Fruit fly (Drosophila melanogaster) whole organism, embryonic: ENCODE data around the gene CG7367.

Experiments
- Atf-2 ChIP-seq: fragments of 200-800 bp; sonication (Bioruptor generic); optimal IDR thresholded peaks from 2 replicates; lab custom pipeline; 2016; ENCODE audit warnings: missing biosample characterization, missing genetic modification characterization
- B-H2 ChIP-seq: fragments of 200-800 bp; sonication (Bioruptor generic); optimal IDR thresholded peaks from 2 replicates; lab custom pipeline; 2018; ENCODE audit warnings: missing biosample characterization, mild to moderate bottlenecking, missing genetic modification characterization
- CG12236 ChIP-seq: fragments of 200-800 bp; sonication (Bioruptor generic); optimal IDR thresholded peaks from 2 replicates; lab custom pipeline; 2016; ENCODE audit warnings: missing biosample characterization, missing genetic modification characterization
- CG12659 ChIP-seq: fragments of 200-800 bp; sonication (Bioruptor generic); optimal IDR thresholded peaks from 3 replicates; lab custom pipeline; 2017; ENCODE audit warnings: mild to moderate bottlenecking, missing biosample characterization, missing genetic modification reagents, missing genetic modification characterization
- CG15011 ChIP-seq: fragments of 200-800 bp; sonication (Bioruptor generic); optimal IDR thresholded peaks from 3 replicates; lab custom pipeline; 2018; ENCODE audit warnings: missing biosample characterization, mild to moderate bottlenecking, missing genetic modification characterization
- CG15601 ChIP-seq: fragments of 200-800 bp; sonication (Bioruptor generic); optimal IDR thresholded peaks from 3 replicates; lab custom pipeline; 2019; ENCODE audit warnings: missing biosample characterization, mild to moderate bottlenecking, missing genetic modification characterization, moderate library complexity
- CG17568 ChIP-seq: fragments of 200-800 bp; sonication (Bioruptor generic); optimal IDR thresholded peaks from 2 replicates; lab custom pipeline; 2018; ENCODE audit warnings: missing biosample characterization, mild to moderate bottlenecking, missing genetic modification characterization, moderate library complexity
- CG18262 ChIP-seq: fragments of 200-800 bp; optimal IDR thresholded peaks from 3 replicates; lab custom pipeline; 2019; ENCODE audit warnings: missing biosample characterization, mild to moderate bottlenecking, missing genetic modification characterization, moderate library complexity
- CG2120 ChIP-seq: fragments of 200-800 bp; sonication (Bioruptor generic); optimal IDR thresholded peaks from 3 replicates; lab custom pipeline; 2016; ENCODE audit warnings: missing biosample characterization, missing genetic modification characterization
- CG2129 ChIP-seq: fragments of 200-800 bp; sonication (Bioruptor generic); IDR thresholded peaks from 2 replicates; pipeline ENCODE4 v1.3.6; 2022; ENCODE audit warnings: missing biosample characterization, missing genetic modification characterization; ENCODE audit not compliant: partially characterized antibody
- CG31224 ChIP-seq: fragments of 200-800 bp; sonication (Bioruptor generic); IDR thresholded peaks from 2 replicates; pipeline ENCODE4 v1.3.6; 2022; ENCODE audit warnings: missing biosample characterization, missing genetic modification characterization
- CG33557 ChIP-seq: fragments of 200-800 bp; sonication (Bioruptor generic); optimal IDR thresholded peaks from 2 replicates; lab custom pipeline; 2019; ENCODE audit warnings: missing biosample characterization, mild to moderate bottlenecking, missing genetic modification characterization, moderate library complexity
- CG3847 ChIP-seq: fragments of 200-800 bp; sonication (Bioruptor generic); IDR thresholded peaks from 2 replicates; pipeline ENCODE4 v1.3.6; 2022; ENCODE audit warnings: missing biosample characterization, missing genetic modification characterization
- CG4820 ChIP-seq: fragments of 200-800 bp; sonication (Bioruptor generic); optimal IDR thresholded peaks from 3 replicates; lab custom pipeline; 2016; ENCODE audit warnings: missing biosample characterization, missing genetic modification characterization
- CG4854 ChIP-seq: fragments of 200-800 bp; sonication (Bioruptor generic); optimal IDR thresholded peaks from 2 replicates; lab custom pipeline; 2016; ENCODE audit warnings: missing biosample characterization, missing genetic modification characterization, inconsistent platforms
- CG5953 ChIP-seq: fragments of 200-800 bp; sonication (Bioruptor generic); IDR thresholded peaks from 2 replicates; pipeline ENCODE4 v1.3.6; 2022; ENCODE audit warnings: missing biosample characterization, missing genetic modification characterization
- CG8478 ChIP-seq: fragments of >200 bp; optimal IDR thresholded peaks from 2 replicates; lab custom pipeline; 2018
- CG8765 ChIP-seq: fragments of 200-800 bp; sonication (Bioruptor generic); IDR thresholded peaks from 2 replicates; pipeline ENCODE4 v1.3.6; 2022; ENCODE audit warnings: missing biosample characterization, missing genetic modification characterization
- CTCF ChIP-seq: fragments of 200-800 bp; sonication (Bioruptor generic); optimal IDR thresholded peaks from 2 replicates; lab custom pipeline; 2017; ENCODE audit warnings: missing biosample characterization, mild to moderate bottlenecking, missing genetic modification characterization, moderate library complexity
- CrebB ChIP-seq: fragments of 200-800 bp; sonication (Bioruptor generic); optimal IDR thresholded peaks from 3 replicates; lab custom pipeline; 2018; ENCODE audit warnings: missing biosample characterization, mild to moderate bottlenecking, missing genetic modification characterization
- E2f1 ChIP-seq: fragments of 200-800 bp; sonication (Bioruptor generic); IDR thresholded peaks from 2 replicates; pipeline ENCODE4 v1.3.6; 2022; ENCODE audit warnings: missing biosample characterization, missing genetic modification characterization
- HmgD ChIP-seq: fragments of 200-800 bp; sonication (Bioruptor generic); optimal IDR thresholded peaks from 3 replicates; lab custom pipeline; 2016; ENCODE audit warnings: missing biosample characterization, missing genetic modification characterization
- MTF-1 ChIP-seq: fragments of 200-800 bp; sonication (Bioruptor generic); optimal IDR thresholded peaks from 2 replicates; lab custom pipeline; 2018; ENCODE audit warnings: missing biosample characterization, mild to moderate bottlenecking, missing genetic modification characterization, borderline replicate concordance
- Pdp1 ChIP-seq, 2 experiments: fragments of 200-800 bp; sonication (Bioruptor generic); optimal IDR thresholded peaks; 3 replicates each; lab custom pipeline; 2016; ENCODE audit warnings: missing biosample characterization in 2 of 2, missing genetic modification characterization in 2 of 2, mild to moderate bottlenecking in 1 of 2, moderate library complexity in 1 of 2
- Sry-δ ChIP-seq: fragments of 200-800 bp; sonication (Bioruptor generic); optimal IDR thresholded peaks from 2 replicates; lab custom pipeline; 2016; ENCODE audit warnings: missing biosample characterization, missing genetic modification characterization
- aop ChIP-seq: fragments of 200-800 bp; sonication (Bioruptor generic); IDR thresholded peaks from 2 replicates; pipeline ENCODE4 v1.3.6; 2022; ENCODE audit warnings: missing biosample characterization, missing genetic modification characterization
- ap ChIP-seq: fragments of 200-800 bp; sonication (Bioruptor generic); IDR thresholded peaks from 2 replicates; pipeline ENCODE4 v1.3.6; 2022; ENCODE audit warnings: missing biosample characterization, missing genetic modification characterization
- chif ChIP-seq, 2 experiments: fragments of 200-800 bp; sonication (Bioruptor generic); optimal IDR thresholded peaks; 3 replicates each; lab custom pipeline; 2016; ENCODE audit warnings: missing biosample characterization in 2 of 2, missing genetic modification characterization in 2 of 2
- da ChIP-seq: fragments of 200-800 bp; sonication (Bioruptor generic); optimal IDR thresholded peaks from 2 replicates; lab custom pipeline; 2016; ENCODE audit warnings: missing biosample characterization, missing genetic modification characterization
- dan ChIP-seq: fragments of 200-800 bp; sonication (Bioruptor generic); IDR thresholded peaks from 2 replicates; pipeline ENCODE4 v1.3.6; 2022; ENCODE audit warnings: missing biosample characterization, missing genetic modification characterization
- dimm ChIP-seq: fragments of 200-800 bp; sonication (Bioruptor generic); IDR thresholded peaks from 2 replicates; pipeline ENCODE4 v1.3.6; 2022; ENCODE audit warnings: missing biosample characterization, missing genetic modification characterization
- dmrt99B ChIP-seq: fragments of 200-800 bp; sonication (Bioruptor generic); optimal IDR thresholded peaks from 2 replicates; lab custom pipeline; 2018; ENCODE audit warnings: missing biosample characterization, mild to moderate bottlenecking, missing genetic modification characterization, moderate library complexity
- exex ChIP-seq: fragments of 200-800 bp; sonication (Bioruptor generic); optimal IDR thresholded peaks from 4 replicates; lab custom pipeline; 2018; ENCODE audit warnings: missing biosample characterization, mild to moderate bottlenecking, missing genetic modification characterization, moderate library complexity
- fd102C ChIP-seq: fragments of 200-800 bp; sonication (Bioruptor generic); optimal IDR thresholded peaks from 2 replicates; lab custom pipeline; 2018; ENCODE audit warnings: missing biosample characterization, mild to moderate bottlenecking, missing genetic modification characterization, moderate library complexity
- gro ChIP-seq: fragments of 200-800 bp; sonication (Bioruptor generic); optimal IDR thresholded peaks from 2 replicates; lab custom pipeline; 2016; ENCODE audit warnings: missing biosample characterization, missing genetic modification characterization
- gsb-n ChIP-seq: fragments of 200-800 bp; sonication (Bioruptor generic); optimal IDR thresholded peaks from 3 replicates; lab custom pipeline; 2018; ENCODE audit warnings: missing biosample characterization, mild to moderate bottlenecking, missing genetic modification characterization
- ken ChIP-seq: fragments of 200-800 bp; sonication (Bioruptor generic); IDR thresholded peaks from 3 replicates; pipeline ENCODE4 v1.3.6; 2022; ENCODE audit warnings: missing biosample characterization, missing genetic modification characterization
- lmd ChIP-seq: fragments of 200-800 bp; sonication (Bioruptor generic); IDR thresholded peaks from 2 replicates; pipeline ENCODE4 v1.3.6; 2022; ENCODE audit warnings: missing biosample characterization, missing genetic modification characterization
- lov ChIP-seq, 2 experiments: fragments of 200-800 bp in 1 of 2; fragments of >200 bp in 1 of 2; sonication (Bioruptor generic) in 1 of 2; IDR thresholded peaks in 1 of 2; optimal IDR thresholded peaks in 1 of 2; 2 replicates in 1 of 2; 3 replicates in 1 of 2; pipeline versions ENCODE4 v1.3.6 to Lab custom; 2017 to 2022; ENCODE audit warnings: missing biosample characterization in 1 of 2, missing genetic modification characterization in 1 of 2
- nerfin-1 ChIP-seq: fragments of 200-800 bp; sonication (Bioruptor generic); optimal IDR thresholded peaks from 3 replicates; lab custom pipeline; 2019; ENCODE audit warnings: missing biosample characterization, mild to moderate bottlenecking, missing genetic modification characterization, moderate library complexity
- otp ChIP-seq: fragments of 200-800 bp; sonication (Bioruptor generic); IDR thresholded peaks from 3 replicates; pipeline ENCODE4, ENCODE4 v1.3.6; 2022; ENCODE audit warnings: missing biosample characterization, missing genetic modification characterization
- phol ChIP-seq: fragments of 200-800 bp; sonication (Bioruptor generic); optimal IDR thresholded peaks from 3 replicates; lab custom pipeline; 2018; ENCODE audit warnings: missing biosample characterization, mild to moderate bottlenecking, missing genetic modification characterization, moderate library complexity
- pita ChIP-seq: fragments of 200-800 bp; sonication (Bioruptor generic); optimal IDR thresholded peaks from 2 replicates; lab custom pipeline; 2017; ENCODE audit warnings: missing biosample characterization, mild to moderate bottlenecking, missing genetic modification characterization
- sim ChIP-seq: fragments of 200-800 bp; sonication (Bioruptor generic); IDR thresholded peaks from 2 replicates; pipeline ENCODE4 v1.3.6; 2022; ENCODE audit warnings: missing biosample characterization, missing genetic modification characterization
- stwl ChIP-seq: fragments of 200-800 bp; sonication (Bioruptor generic); optimal IDR thresholded peaks from 3 replicates; lab custom pipeline; 2018; ENCODE audit warnings: missing biosample characterization, mild to moderate bottlenecking, missing genetic modification characterization, moderate library complexity
- tll ChIP-seq, 2 experiments: fragments of 200-800 bp in 1 of 2; fragments of >200 bp in 1 of 2; sonication (Bioruptor generic) in 1 of 2; optimal IDR thresholded peaks; 2 replicates each; lab custom pipeline; 2017 to 2019; ENCODE audit warnings: missing biosample characterization in 2 of 2, missing genetic modification characterization in 2 of 2, mild to moderate bottlenecking in 1 of 2, moderate library complexity in 1 of 2
- unc-4 ChIP-seq: fragments of 200-800 bp; sonication (Bioruptor generic); IDR thresholded peaks from 2 replicates; pipeline ENCODE4 v1.3.6; 2022; ENCODE audit warnings: missing biosample characterization, missing genetic modification characterization; ENCODE audit not compliant: partially characterized antibody
- wek ChIP-seq: fragments of 200-800 bp; sonication (Bioruptor generic); optimal IDR thresholded peaks from 3 replicates; lab custom pipeline; 2018; ENCODE audit warnings: missing biosample characterization, mild to moderate bottlenecking, missing genetic modification characterization, moderate library complexity
- zen2 ChIP-seq: fragments of 200-800 bp; sonication (Bioruptor generic); IDR thresholded peaks from 3 replicates; pipeline ENCODE4 v1.3.6; 2022; ENCODE audit warnings: missing biosample characterization, missing genetic modification characterization; ENCODE audit not compliant: partially characterized antibody

CG7367 gene

dm6 chr2L:8042645-8043281, 3.2 kb upstream of the CG7367 start, which contains the start of gene RpL36A (continued):
- TF ChIP-seq aop (GFP tag; lab: Robert Waterston, UW): no peak
- TF ChIP-seq dmrt99B: no peak
- TF ChIP-seq CrebB (tag; lab: Kevin White, UChicago): peak; percentile 84
- no peak for TF ChIP-seq lov (optimal IDR thresholded peaks at IDR 0.05; lab: Kevin White, UChicago)
- peak; percentile 76; the same call in 2 of the 3 replicates for TF ChIP-seq lov (GFP tag; IDR thresholded peaks at IDR 0.05; lab: Robert Waterston, UW)
- no peak for TF ChIP-seq stwl
- TF ChIP-seq ap (GFP tag; lab: Robert Waterston, UW): no peak
- peak; percentile 40 for TF ChIP-seq Atf-2 (GFP tag; lab: Kevin White, UChicago)
- peak; percentile 42 for TF ChIP-seq CTCF (GFP tag; lab: Kevin White, UChicago)
- TF ChIP-seq CG3847 (GFP tag; lab: Robert Waterston, UW): peak; percentile 50
- peak; percentile 73 for TF ChIP-seq unc-4 (GFP tag; lab: Robert Waterston, UW)
- TF ChIP-seq ken (GFP tag; lab: Robert Waterston, UW): peak; percentile 69
- TF ChIP-seq phol: peak; percentile 41
- no peak for TF ChIP-seq CG4854
- no peak for TF ChIP-seq CG4820 (GFP tag; lab: Kevin White, UChicago)
- peak; percentile 81 for TF ChIP-seq B-H2 (GFP tag; lab: Kevin White, UChicago)
- TF ChIP-seq nerfin-1 (tag; lab: Kevin White, UChicago): peak; percentile 28
- TF ChIP-seq chif (GFP tag; optimal IDR thresholded peaks at IDR 0.05; lab: Kevin White, UChicago): peak in 1 of 2 experiments; percentile 63
- TF ChIP-seq dan (GFP tag; lab: Robert Waterston, UW): no peak
- no peak for TF ChIP-seq tll (GFP tag; optimal IDR thresholded peaks at IDR 0.05; lab: Kevin White, UChicago)
- TF ChIP-seq E2f1: peak; percentile 13; the same call in 1 of the 2 replicates
- no peak for TF ChIP-seq gro (GFP tag; lab: Kevin White, UChicago)
- peak; percentile 43; the same call in 1 of the 2 replicates for TF ChIP-seq lmd
- peak; percentile 69 for TF ChIP-seq HmgD (GFP tag; lab: Kevin White, UChicago)
- TF ChIP-seq Sry-δ (GFP tag; lab: Kevin White, UChicago): peak; percentile 94
- no peak; the same call in 1 of the 2 replicates for TF ChIP-seq CG5953 (GFP tag; lab: Robert Waterston, UW)
- no peak for TF ChIP-seq CG8478 (lab: Kevin White, UChicago)
- no peak for TF ChIP-seq CG15011 (GFP tag; lab: Kevin White, UChicago)
- TF ChIP-seq CG17568 (GFP tag; lab: Kevin White, UChicago): no peak
- no peak for TF ChIP-seq fd102C (GFP tag; lab: Kevin White, UChicago)
- peak; percentile 82 for TF ChIP-seq wek
- peak; percentile 48 for TF ChIP-seq CG12236 (GFP tag; lab: Kevin White, UChicago)
- TF ChIP-seq CG33557 (GFP tag; lab: Kevin White, UChicago): peak; percentile 37
- peak; percentile 54 for TF ChIP-seq CG15601 (tag; lab: Kevin White, UChicago)
- no peak for TF ChIP-seq sim (GFP tag; lab: Robert Waterston, UW)
- TF ChIP-seq CG12659 (GFP tag; lab: Kevin White, UChicago): peak; percentile 81
- TF ChIP-seq dimm (GFP tag; lab: Robert Waterston, UW): no peak
- TF ChIP-seq CG31224 (GFP tag; lab: Robert Waterston, UW): peak; percentile 20; the same call in 1 of the 2 replicates
- no peak for TF ChIP-seq gsb-n (tag; lab: Kevin White, UChicago)
- no peak for TF ChIP-seq CG18262 (tag; lab: Kevin White, UChicago)
- peak; percentile 35 for TF ChIP-seq da (GFP tag; lab: Kevin White, UChicago)
- no peak for TF ChIP-seq Pdp1 (GFP tag; optimal IDR thresholded peaks at IDR 0.05; lab: Kevin White, UChicago)
- TF ChIP-seq CG2129 (GFP tag; lab: Robert Waterston, UW): peak; percentile 75
- TF ChIP-seq MTF-1 (GFP tag; lab: Kevin White, UChicago): peak; percentile 56
- TF ChIP-seq zen2 (GFP tag; lab: Robert Waterston, UW): peak; percentile 72
- TF ChIP-seq CG8765: no peak
- no peak for TF ChIP-seq pita (GFP tag; lab: Kevin White, UChicago)
- TF ChIP-seq CG2120 (GFP tag; lab: Kevin White, UChicago): peak; percentile 57
- no peak for TF ChIP-seq otp (GFP tag; lab: Robert Waterston, UW)
- no peak for TF ChIP-seq exex
